Fruit fly (Drosophila melanogaster): ENCODE data around the gene Bulli.

Bulli gene

DNA sequence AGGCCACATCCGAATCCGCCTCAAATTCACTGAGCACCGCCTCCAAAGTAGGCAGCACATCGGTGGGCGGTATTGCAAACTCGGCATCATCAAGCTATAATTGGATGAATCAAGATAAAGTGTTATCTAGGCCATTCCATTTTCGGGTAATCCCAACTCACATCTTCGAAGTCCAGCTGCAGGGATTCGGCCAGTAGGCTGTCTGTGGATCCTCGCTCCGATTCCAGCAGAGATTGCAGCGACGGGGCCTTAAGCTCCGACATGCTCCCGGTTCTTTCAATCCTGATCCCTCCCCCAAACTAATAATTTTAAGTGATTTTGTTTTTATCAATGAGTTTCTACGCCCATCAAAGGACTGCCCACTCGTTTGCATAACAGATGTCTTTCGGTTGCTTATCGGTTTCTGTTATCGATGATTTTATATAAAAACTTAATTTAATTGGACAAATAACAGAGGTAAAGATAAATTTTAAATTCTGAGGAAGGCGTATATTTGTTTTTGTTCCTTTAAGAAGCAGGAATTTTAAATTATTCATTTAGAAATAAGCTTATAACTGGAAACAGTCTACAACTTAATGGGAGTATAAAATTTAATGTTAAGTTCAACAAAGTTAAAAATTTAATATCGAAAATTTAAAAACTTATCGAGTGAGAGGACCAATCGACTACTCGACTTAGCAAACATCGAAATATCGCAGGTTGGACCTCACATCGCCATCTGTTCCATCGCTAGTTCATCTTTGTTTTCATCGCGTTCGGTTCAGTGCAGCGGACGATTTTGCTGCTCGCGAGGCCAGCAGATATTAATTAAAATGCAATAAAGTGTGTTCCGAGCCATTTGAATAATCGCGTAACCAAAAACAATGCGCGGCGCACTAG lies 6.7 kb downstream of the Bulli start, which contains the start of the genes Vps8 and sfl (continued):
- no peak for TF ChIP-seq bab2 (GFP tag; optimal IDR thresholded peaks at IDR 0.05)
- TF ChIP-seq CoRest (tag; optimal IDR thresholded peaks at IDR 0.05), result peak; percentile 49
- TF ChIP-seq Dref (GFP tag; IDR thresholded peaks at IDR 0.05), result peak; percentile 86
- no peak for TF ChIP-seq Mes4 (GFP tag; optimal IDR thresholded peaks at IDR 0.05)
- TF ChIP-seq shn (GFP tag; optimal IDR thresholded peaks at IDR 0.05), result peak; percentile 29
- TF ChIP-seq nerfin-2 (GFP tag; IDR thresholded peaks at IDR 0.05; ENCODE audit: partially characterized antibody), result peak; percentile 89
- TF ChIP-seq CG14014 (GFP tag; IDR thresholded peaks at IDR 0.05), result no peak
- TF ChIP-seq tio (GFP tag; optimal IDR thresholded peaks at IDR 0.05), result no peak
- no peak for TF ChIP-seq Drgx (GFP tag; IDR thresholded peaks at IDR 0.05)
- peak; percentile 67 for TF ChIP-seq MESR4 (GFP tag; optimal IDR thresholded peaks at IDR 0.05)
- no peak for TF ChIP-seq cwo (GFP tag; optimal IDR thresholded peaks at IDR 0.05)
- TF ChIP-seq CG30403 (GFP tag; optimal IDR thresholded peaks at IDR 0.05), result peak; percentile 56
- no peak for TF ChIP-seq CG10654 (GFP tag; optimal IDR thresholded peaks at IDR 0.05)
- TF ChIP-seq CG18262 (tag; optimal IDR thresholded peaks at IDR 0.05), result peak; percentile 27
- TF ChIP-seq jing (GFP tag; optimal IDR thresholded peaks at IDR 0.05), result no peak
- no peak for TF ChIP-seq gt (GFP tag; IDR thresholded peaks at IDR 0.05)
- no peak for TF ChIP-seq CG11456 (GFP tag; IDR thresholded peaks at IDR 0.05)
- TF ChIP-seq Lim3 (GFP tag; IDR thresholded peaks at IDR 0.05), result no peak
- TF ChIP-seq tna (GFP tag; IDR thresholded peaks at IDR 0.05; ENCODE audit: partially characterized antibody), result peak; percentile 84
- TF ChIP-seq CG11093 (GFP tag; IDR thresholded peaks at IDR 0.05), result no peak
- no peak for TF ChIP-seq CG12155 (GFP tag; optimal IDR thresholded peaks at IDR 0.05)
- no peak for TF ChIP-seq CG2202 (tag; optimal IDR thresholded peaks at IDR 0.05)
- no peak for TF ChIP-seq CG7786 (GFP tag; optimal IDR thresholded peaks at IDR 0.05)
- no peak for TF ChIP-seq HHEX (GFP tag; optimal IDR thresholded peaks at IDR 0.05)
- TF ChIP-seq Hr51 (GFP tag; optimal IDR thresholded peaks at IDR 0.05), result no peak
- no peak for TF ChIP-seq CG3163 (GFP tag; optimal IDR thresholded peaks at IDR 0.05)
- TF ChIP-seq tgo (GFP tag; IDR thresholded peaks at IDR 0.05), result no peak
- no peak for TF ChIP-seq Hr39 (optimal IDR thresholded peaks at IDR 0.05)
- TF ChIP-seq vfl (GFP tag; optimal IDR thresholded peaks at IDR 0.05), result no peak
- no peak for TF ChIP-seq CG2199 (GFP tag; IDR thresholded peaks at IDR 0.05)
- no peak for TF ChIP-seq CG13296 (GFP tag; optimal IDR thresholded peaks at IDR 0.05)
- no peak for TF ChIP-seq CG8388 (GFP tag; optimal IDR thresholded peaks at IDR 0.05)
- TF ChIP-seq Chrac-16 (GFP tag; optimal IDR thresholded peaks at IDR 0.05), result no peak
- TF ChIP-seq wdn (GFP tag; IDR thresholded peaks at IDR 0.05), result no peak
- peak; percentile 32 for TF ChIP-seq CG10147 (GFP tag; optimal IDR thresholded peaks at IDR 0.05)
- TF ChIP-seq PHDP (tag; optimal IDR thresholded peaks at IDR 0.05), result no peak
- no peak for TF ChIP-seq trh (GFP tag; optimal IDR thresholded peaks at IDR 0.05)
- peak; percentile 2 for TF ChIP-seq Oli (tag; optimal IDR thresholded peaks at IDR 0.05)
- no peak for TF ChIP-seq Hey (tag; optimal IDR thresholded peaks at IDR 0.05)
- TF ChIP-seq CG11696 (GFP tag; IDR thresholded peaks at IDR 0.05), result no peak
- TF ChIP-seq fd3F (GFP tag; optimal IDR thresholded peaks at IDR 0.05), result no peak
- no peak for TF ChIP-seq Asciz (GFP tag; optimal IDR thresholded peaks at IDR 0.05)
- no peak for TF ChIP-seq sr (GFP tag; IDR thresholded peaks at IDR 0.05)

All from whole organism, embryonic.